Worm (Caenorhabditis elegans): ENCODE data around the gene nstp-6.

Gene nstp-6

ce11 chrIV:3548315-3548714 is 915 bp upstream of the nstp-6 start:
- TF ChIP-seq lin-15B (tag; optimal IDR thresholded peaks at IDR 0.05) (no peak), pha-4 (tag; optimal IDR thresholded peaks at IDR 0.05) (peak; percentile 92), elt-2 (tag; optimal IDR thresholded peaks at IDR 0.05) (peak; percentile 77), pqm-1 (tag; optimal IDR thresholded peaks at IDR 0.05) (peak; percentile 73)

- peak; percentile 85 for TF ChIP-seq ceh-28 (tag; optimal IDR thresholded peaks at IDR 0.05)
- no peak for TF ChIP-seq nhr-237 (tag; optimal IDR thresholded peaks at IDR 0.05)
Observed at ce11 chrIV:3545060-3545459, 2.3 kb downstream of the nstp-6 start.

ce11 chrIV:3539872-3540271 is 7.5 kb downstream of the nstp-6 start, which contains the start of gene B0212.3:
Gene B0212.3 (plus strand): TSS chrIV:3540172.
- TF ChIP-seq elt-3 (tag; optimal IDR thresholded peaks at IDR 0.05) (no peak), unc-39 (tag; optimal IDR thresholded peaks at IDR 0.05) (no peak)

ce11 chrIV:3539253-3539652 is 8.1 kb downstream of the nstp-6 start:
- no peak for TF ChIP-seq tbx-2 (tag; optimal IDR thresholded peaks at IDR 0.05)
- TF ChIP-seq hmg-11 (tag; optimal IDR thresholded peaks at IDR 0.05), result peak; percentile 15
- no peak for TF ChIP-seq lin-39 (tag; optimal IDR thresholded peaks at IDR 0.05)
- no peak for TF ChIP-seq unc-62 (GFP tag; optimal IDR thresholded peaks at IDR 0.05)
- TF ChIP-seq ceh-28 (tag; optimal IDR thresholded peaks at IDR 0.05), result no peak
- no peak for TF ChIP-seq pha-4 (tag; optimal IDR thresholded peaks at IDR 0.05)

- peak; percentile 26 for TF ChIP-seq hmg-11 (tag; optimal IDR thresholded peaks at IDR 0.05)
- no peak for TF ChIP-seq nhr-43 (tag; optimal IDR thresholded peaks at IDR 0.05; ENCODE audit: poor library complexity, severe bottlenecking)
- peak; percentile 48 for TF ChIP-seq pha-4 (tag; optimal IDR thresholded peaks at IDR 0.05)
- no peak for TF ChIP-seq snpc-4 (tag; optimal IDR thresholded peaks at IDR 0.05)
- no peak for TF ChIP-seq mml-1 (tag; optimal IDR thresholded peaks at IDR 0.05)
- no peak for TF ChIP-seq R02D3.7 (tag; optimal IDR thresholded peaks at IDR 0.05)
- no peak for TF ChIP-seq jun-1 (tag; optimal IDR thresholded peaks at IDR 0.05)
- no peak for TF ChIP-seq ztf-4 (tag; optimal IDR thresholded peaks at IDR 0.05)
- peak; percentile 15 for TF ChIP-seq nhr-25 (tag; optimal IDR thresholded peaks at IDR 0.05)
- TF ChIP-seq nhr-67 (tag; optimal IDR thresholded peaks at IDR 0.05), result no peak
- no peak for TF ChIP-seq zag-1 (tag; optimal IDR thresholded peaks at IDR 0.05)
- TF ChIP-seq lin-15B (tag; optimal IDR thresholded peaks at IDR 0.05), result peak; percentile 46
- peak; percentile 35 for TF ChIP-seq nfya-1 (tag; optimal IDR thresholded peaks at IDR 0.05; ENCODE audit: insufficient read depth)
- TF ChIP-seq tbx-2 (tag; optimal IDR thresholded peaks at IDR 0.05), result no peak
Observed at ce11 chrIV:3532989-3533388, 14.4 kb downstream of the nstp-6 start.

- TF ChIP-seq sea-2 (GFP tag; optimal IDR thresholded peaks at IDR 0.05) (no peak), jun-1 (tag; optimal IDR thresholded peaks at IDR 0.05) (no peak), ama-1 (optimal IDR thresholded peaks at IDR 0.05) (no peak), fkh-2 (tag; optimal IDR thresholded peaks at IDR 0.05) (no peak), fos-1 (tag; optimal IDR thresholded peaks at IDR 0.05) (no peak), egl-27 (tag; optimal IDR thresholded peaks at IDR 0.05) (no peak), egl-5 (tag; optimal IDR thresholded peaks at IDR 0.05) (no peak), ceh-82 (tag; optimal IDR thresholded peaks at IDR 0.05) (no peak), ZK546.5 (tag; optimal IDR thresholded peaks at IDR 0.05) (no peak), mdl-1 (tag; optimal IDR thresholded peaks at IDR 0.05) (no peak), nhr-23 (tag; optimal IDR thresholded peaks at IDR 0.05) (no peak), R02D3.7 (tag; optimal IDR thresholded peaks at IDR 0.05) (no peak)
Observed at ce11 chrIV:3532167-3532566, 15.2 kb downstream of the nstp-6 start, which contains the start of gene M57.1. Gene M57.1 (plus strand): TSS chrIV:3532467.

ce11 chrIV:3531535-3531934 is 15.9 kb downstream of the nstp-6 start:
- TF ChIP-seq lin-39 (tag; optimal IDR thresholded peaks at IDR 0.05) (no peak), ceh-28 (tag; optimal IDR thresholded peaks at IDR 0.05) (peak; percentile 93), egl-5 (tag; optimal IDR thresholded peaks at IDR 0.05) (no peak)

Data from whole organism, L3 larva.